Worm (Caenorhabditis elegans): ENCODE measurements around the gene T17A3.12.

T17A3.12 gene

ce11 chrIII:173501-173900 is 28.5 kb upstream of the T17A3.12 start, which contains the start of gene F40G9.19:
Gene F40G9.19 (plus strand): TSS chrIII:173801.
- TF ChIP-seq rpc-1 (optimal IDR thresholded peaks at IDR 0.05), result no peak
- TF ChIP-seq rpc-1 (tag; optimal IDR thresholded peaks at IDR 0.05), result no peak
- no peak for TF ChIP-seq mxl-1 (tag; optimal IDR thresholded peaks at IDR 0.05)
- TF ChIP-seq lsl-1 (GFP tag; optimal IDR thresholded peaks at IDR 0.05), result no peak
- no peak for TF ChIP-seq ceh-40 (GFP tag; IDR thresholded peaks at IDR 0.05)
- no peak for TF ChIP-seq zfh-2 (GFP tag; conservative IDR thresholded peaks at IDR 0.05)
- no peak for TF ChIP-seq ceh-58 (GFP tag; IDR thresholded peaks at IDR 0.05)
- TF ChIP-seq F57A8.1 (GFP tag; optimal IDR thresholded peaks at IDR 0.05), result no peak
- no peak for TF ChIP-seq bed-2 (GFP tag; IDR thresholded peaks at IDR 0.05)

- no peak for TF ChIP-seq egl-18 (GFP tag; IDR thresholded peaks at IDR 0.05)
- TF ChIP-seq F22D6.2 (tag; optimal IDR thresholded peaks at IDR 0.05), result no peak
- TF ChIP-seq lin-54 (GFP tag; optimal IDR thresholded peaks at IDR 0.05), result no peak
- no peak for TF ChIP-seq Y79H2A.3 (GFP tag; conservative IDR thresholded peaks at IDR 0.05)
- TF ChIP-seq egrh-3 (GFP tag; IDR thresholded peaks at IDR 0.05), result no peak
- no peak for TF ChIP-seq somi-1 (GFP tag; optimal IDR thresholded peaks at IDR 0.05)
- no peak for TF ChIP-seq attf-6 (GFP tag; IDR thresholded peaks at IDR 0.05)
- no peak for TF ChIP-seq bed-1 (GFP tag; IDR thresholded peaks at IDR 0.05)
- no peak for TF ChIP-seq Y95B8A.8 (GFP tag; IDR thresholded peaks at IDR 0.05)
- no peak for TF ChIP-seq madf-8 (GFP tag; conservative IDR thresholded peaks at IDR 0.05)
- no peak for TF ChIP-seq lin-35 (GFP tag; optimal IDR thresholded peaks at IDR 0.05)
- TF ChIP-seq snpc-3.4 (tag; optimal IDR thresholded peaks at IDR 0.05), result no peak
- TF ChIP-seq lag-1 (GFP tag; IDR thresholded peaks at IDR 0.05), result no peak
- TF ChIP-seq nhr-120 (GFP tag; IDR thresholded peaks at IDR 0.05), result no peak
- TF ChIP-seq C17E4.6 (GFP tag; IDR thresholded peaks at IDR 0.05), result no peak
- TF ChIP-seq pha-4 (tag; optimal IDR thresholded peaks at IDR 0.05), result no peak
- no peak for TF ChIP-seq lin-40 (tag; optimal IDR thresholded peaks at IDR 0.05)
Measured at ce11 chrIII:171617-172016, 26.6 kb upstream of the T17A3.12 start, which contains the start of the genes F40G9.9 and F40G9.12. Gene F40G9.9 (minus strand): TSS chrIII:171717. Gene F40G9.12 (plus strand): TSS chrIII:171847.

- no peak for TF ChIP-seq rpc-1 (optimal IDR thresholded peaks at IDR 0.05)
- no peak for TF ChIP-seq rpc-1 (tag; optimal IDR thresholded peaks at IDR 0.05)
- TF ChIP-seq let-607 (tag; optimal IDR thresholded peaks at IDR 0.05), result no peak
- no peak for TF ChIP-seq ceh-91 (GFP tag; IDR thresholded peaks at IDR 0.05)
- no peak for TF ChIP-seq lag-1 (GFP tag; IDR thresholded peaks at IDR 0.05)
- no peak for TF ChIP-seq nhr-27 (tag; optimal IDR thresholded peaks at IDR 0.05)
- no peak for TF ChIP-seq repo-1 (tag; optimal IDR thresholded peaks at IDR 0.05)
- no peak for TF ChIP-seq K11D2.4 (GFP tag; IDR thresholded peaks at IDR 0.05)
- TF ChIP-seq B0019.2 (GFP tag; conservative IDR thresholded peaks at IDR 0.05), result no peak
- no peak for TF ChIP-seq nfya-1 (tag; optimal IDR thresholded peaks at IDR 0.05; ENCODE audit: borderline replicate concordance, insufficient read depth)
Measured at ce11 chrIII:169478-169877, 24.5 kb upstream of the T17A3.12 start, which contains the start of gene F40G9.18. Gene F40G9.18 (minus strand): TSS chrIII:169578.

ce11 chrIII:168376-168775 is 23.4 kb upstream of the T17A3.12 start:
- peak; percentile 85 for TF ChIP-seq egrh-3 (GFP tag; IDR thresholded peaks at IDR 0.05)
- TF ChIP-seq zfh-2 (GFP tag; conservative IDR thresholded peaks at IDR 0.05), result peak; percentile 82

- TF ChIP-seq Y95B8A.8 (GFP tag; IDR thresholded peaks at IDR 0.05) (no peak), lsl-1 (GFP tag; optimal IDR thresholded peaks at IDR 0.05) (no peak), rpc-1 (optimal IDR thresholded peaks at IDR 0.05) (no peak), rpc-1 (tag; optimal IDR thresholded peaks at IDR 0.05) (no peak), C06A6.2 (GFP tag; conservative IDR thresholded peaks at IDR 0.05) (no peak), ceh-40 (GFP tag; IDR thresholded peaks at IDR 0.05) (no peak), T07F8.4 (tag; optimal IDR thresholded peaks at IDR 0.05) (no peak), K11D2.4 (GFP tag; IDR thresholded peaks at IDR 0.05) (no peak), dox-1 (GFP tag; IDR thresholded peaks at IDR 0.05) (no peak)
Measured at ce11 chrIII:165390-165789, 20.4 kb upstream of the T17A3.12 start, which contains the start of gene F40G9.7. Gene F40G9.7 (plus strand): TSS chrIII:165690.

Measured in whole organism, young adult.